Worm (Caenorhabditis elegans): ENCODE measurements around the gene F28F8.7.

ce11 chrV:15605045-15605444 lies 14.6 kb upstream of the F28F8.7 start, which contains the start of gene fbxa-154:
- TF ChIP-seq med-1 (GFP tag; optimal IDR thresholded peaks at IDR 0.05; ENCODE audit: insufficient read depth) (no peak), flt-1 (GFP tag; IDR thresholded peaks at IDR 0.05) (no peak), tab-1 (GFP tag; IDR thresholded peaks at IDR 0.05) (no peak), ztf-23 (GFP tag; IDR thresholded peaks at IDR 0.05) (no peak), klf-2 (GFP tag; conservative IDR thresholded peaks at IDR 0.05) (no peak)

Measured in whole organism, midembryonic.